Fruit fly (Drosophila melanogaster) whole organism, embryonic: ENCODE measurements around the gene Nup160.

Source experiments
- Asciz ChIP-seq: fragments of 200-800 bp; sonication (Bioruptor generic); optimal IDR thresholded peaks from 2 replicates; lab custom pipeline; 2017; ENCODE audit warnings: missing biosample characterization, mild to moderate bottlenecking, missing genetic modification characterization, missing genetic modification reagents
- Atf3 ChIP-seq: fragments of 200-800 bp; sonication (Bioruptor generic); optimal IDR thresholded peaks from 3 replicates; lab custom pipeline; 2016; ENCODE audit warnings: missing biosample characterization, missing genetic modification characterization
- Blimp-1 ChIP-seq: fragments of 200-800 bp; sonication (Bioruptor generic); optimal IDR thresholded peaks from 3 replicates; lab custom pipeline; 2018; ENCODE audit warnings: missing biosample characterization, missing genetic modification characterization, mild to moderate bottlenecking, moderate library complexity, missing genetic modification reagents
- CG12155 ChIP-seq: fragments of 200-800 bp; sonication (Bioruptor generic); optimal IDR thresholded peaks from 3 replicates; lab custom pipeline; 2016; ENCODE audit warnings: missing biosample characterization, missing genetic modification characterization
- CG13424 ChIP-seq: fragments of 200-800 bp; sonication (Bioruptor generic); optimal IDR thresholded peaks from 2 replicates; lab custom pipeline; 2019; ENCODE audit warnings: missing biosample characterization, mild to moderate bottlenecking, missing genetic modification characterization, moderate library complexity
- CG13624 ChIP-seq: fragments of 200-800 bp; sonication (Bioruptor generic); optimal IDR thresholded peaks from 2 replicates; lab custom pipeline; 2016; ENCODE audit warnings: missing biosample characterization, missing genetic modification characterization
- CG1603 ChIP-seq: fragments of 200-800 bp; sonication (Bioruptor generic); optimal IDR thresholded peaks from 2 replicates; lab custom pipeline; 2019; ENCODE audit warnings: missing biosample characterization, mild to moderate bottlenecking, missing genetic modification characterization, moderate library complexity
- CG18011 ChIP-seq: fragments of 200-800 bp; sonication (Bioruptor generic); optimal IDR thresholded peaks from 2 replicates; lab custom pipeline; 2017; ENCODE audit warnings: missing biosample characterization, missing genetic modification characterization, mild to moderate bottlenecking, moderate library complexity, missing genotype
- CG1832 ChIP-seq: fragments of 200-800 bp; sonication (Bioruptor generic); optimal IDR thresholded peaks from 2 replicates; lab custom pipeline; 2017; ENCODE audit warnings: missing biosample characterization, mild to moderate bottlenecking, missing genetic modification characterization, inconsistent platforms
- CG2889 ChIP-seq: fragments of 200-800 bp; sonication (Bioruptor generic); IDR thresholded peaks from 3 replicates; pipeline ENCODE4 v1.3.6; 2022; ENCODE audit warnings: missing biosample characterization, missing genetic modification characterization
- CG3281 ChIP-seq: fragments of 200-800 bp; sonication (Bioruptor generic); optimal IDR thresholded peaks from 3 replicates; lab custom pipeline; 2017; ENCODE audit warnings: missing biosample characterization, mild to moderate bottlenecking, missing genetic modification characterization
- CG34224 ChIP-seq: fragments of 200-800 bp; sonication (Bioruptor generic); IDR thresholded peaks from 3 replicates; pipeline ENCODE4 v1.3.6; 2022; ENCODE audit warnings: missing biosample characterization, missing genetic modification characterization; ENCODE audit not compliant: partially characterized antibody
- CG34376 ChIP-seq: fragments of 200-800 bp; sonication (Bioruptor generic); optimal IDR thresholded peaks from 2 replicates; lab custom pipeline; 2018; ENCODE audit warnings: missing biosample characterization, mild to moderate bottlenecking, missing genetic modification characterization
- CG34422 ChIP-seq: fragments of 200-800 bp; sonication (Bioruptor generic); IDR thresholded peaks from 3 replicates; pipeline ENCODE4 v1.3.6; 2022; ENCODE audit warnings: missing biosample characterization, missing genetic modification characterization
- CG4707 ChIP-seq: fragments of 200-800 bp; sonication (Bioruptor generic); optimal IDR thresholded peaks from 2 replicates; lab custom pipeline; 2018; ENCODE audit warnings: missing biosample characterization, mild to moderate bottlenecking, missing genetic modification characterization, moderate library complexity
- CG4854 ChIP-seq: fragments of 200-800 bp; sonication (Bioruptor generic); optimal IDR thresholded peaks from 2 replicates; lab custom pipeline; 2016; ENCODE audit warnings: missing biosample characterization, missing genetic modification characterization, inconsistent platforms
- CG6791 ChIP-seq: fragments of 200-800 bp; sonication (Bioruptor generic); IDR thresholded peaks from 3 replicates; pipeline ENCODE4 v1.3.6; 2022; ENCODE audit warnings: missing biosample characterization, missing genetic modification characterization; ENCODE audit not compliant: partially characterized antibody
- CG7357 ChIP-seq: fragments of 200-800 bp; sonication (Bioruptor generic); IDR thresholded peaks from 3 replicates; pipeline ENCODE4 v1.3.6; 2022; ENCODE audit warnings: missing biosample characterization, missing genetic modification characterization
- CHES-1-like ChIP-seq: fragments of 200-800 bp; sonication (Bioruptor generic); optimal IDR thresholded peaks from 2 replicates; lab custom pipeline; 2016; ENCODE audit warnings: missing biosample characterization, missing genetic modification characterization
- D ChIP-seq, 2 experiments: fragments of 200-800 bp in 1 of 2; fragments of >200 bp in 1 of 2; sonication (Bioruptor generic) in 1 of 2; optimal IDR thresholded peaks; 2 replicates in 1 of 2; 3 replicates in 1 of 2; lab custom pipeline; 2017; ENCODE audit warnings: mild to moderate bottlenecking in 1 of 2, missing biosample characterization in 1 of 2, missing genetic modification characterization in 1 of 2, missing genetic modification reagents in 1 of 2
- Doc3 ChIP-seq: fragments of 200-800 bp; sonication (Bioruptor generic); IDR thresholded peaks from 3 replicates; pipeline ENCODE4 v1.3.6; 2022; ENCODE audit warnings: missing biosample characterization, missing genetic modification characterization; ENCODE audit not compliant: partially characterized antibody
- E2f1 ChIP-seq: fragments of 200-800 bp; sonication (Bioruptor generic); IDR thresholded peaks from 2 replicates; pipeline ENCODE4 v1.3.6; 2022; ENCODE audit warnings: missing biosample characterization, missing genetic modification characterization
- Fer2 ChIP-seq: fragments of 200-800 bp; sonication (Bioruptor generic); optimal IDR thresholded peaks from 2 replicates; lab custom pipeline; 2018; ENCODE audit warnings: missing biosample characterization, mild to moderate bottlenecking, missing genetic modification characterization, moderate library complexity
- HLHmδ ChIP-seq: fragments of 200-800 bp; sonication (Bioruptor generic); optimal IDR thresholded peaks from 2 replicates; lab custom pipeline; 2018; ENCODE audit warnings: missing biosample characterization, mild to moderate bottlenecking, missing genetic modification characterization, moderate library complexity
- Mrtf ChIP-seq: fragments of 200-800 bp; sonication (Bioruptor generic); IDR thresholded peaks from 3 replicates; pipeline ENCODE4 v1.3.6; 2022; ENCODE audit warnings: missing biosample characterization, missing genetic modification characterization
- NK7.1 ChIP-seq: fragments of 200-800 bp; sonication (Bioruptor generic); optimal IDR thresholded peaks from 3 replicates; lab custom pipeline; 2016; ENCODE audit warnings: missing biosample characterization, missing genetic modification characterization
- Nf-YA ChIP-seq: fragments of 200-800 bp; sonication (Bioruptor generic); IDR thresholded peaks from 2 replicates; pipeline ENCODE4 v1.3.6; 2022; ENCODE audit warnings: missing biosample characterization, missing genetic modification characterization
- Pdp1 ChIP-seq, 2 experiments: fragments of 200-800 bp; sonication (Bioruptor generic); optimal IDR thresholded peaks; 3 replicates each; lab custom pipeline; 2016; ENCODE audit warnings: missing biosample characterization in 2 of 2, missing genetic modification characterization in 2 of 2, mild to moderate bottlenecking in 1 of 2, moderate library complexity in 1 of 2
- Vsx1 ChIP-seq: fragments of 200-800 bp; sonication (Bioruptor generic); optimal IDR thresholded peaks from 2 replicates; lab custom pipeline; 2017; ENCODE audit warnings: missing biosample characterization, mild to moderate bottlenecking, missing genetic modification characterization, missing genetic modification reagents
- amos ChIP-seq: fragments of 200-800 bp; sonication (Bioruptor generic); IDR thresholded peaks from 2 replicates; pipeline ENCODE4 v1.3.6; 2022; ENCODE audit warnings: missing biosample characterization, missing genetic modification characterization; ENCODE audit not compliant: partially characterized antibody
- ara ChIP-seq: fragments of 200-800 bp; sonication (Bioruptor generic); IDR thresholded peaks from 2 replicates; pipeline ENCODE4 v1.3.6; 2022; ENCODE audit warnings: missing biosample characterization, missing genetic modification characterization
- dimm ChIP-seq: fragments of 200-800 bp; sonication (Bioruptor generic); IDR thresholded peaks from 2 replicates; pipeline ENCODE4 v1.3.6; 2022; ENCODE audit warnings: missing biosample characterization, missing genetic modification characterization
- emc ChIP-seq: fragments of 200-800 bp; sonication (Bioruptor generic); optimal IDR thresholded peaks from 2 replicates; lab custom pipeline; 2016; ENCODE audit warnings: missing biosample characterization, missing genetic modification characterization
- eve ChIP-seq, 2 experiments: fragments of >200 bp; optimal IDR thresholded peaks; 2 replicates each; lab custom pipeline; 2017; ENCODE audit warnings: missing biosample characterization in 2 of 2, missing genetic modification characterization in 2 of 2
- exex ChIP-seq: fragments of 200-800 bp; sonication (Bioruptor generic); optimal IDR thresholded peaks from 4 replicates; lab custom pipeline; 2018; ENCODE audit warnings: missing biosample characterization, mild to moderate bottlenecking, missing genetic modification characterization, moderate library complexity
- fru ChIP-seq: fragments of >200 bp; optimal IDR thresholded peaks from 2 replicates; lab custom pipeline; 2017
- ftz-f1 ChIP-seq: fragments of 200-800 bp; sonication (Bioruptor generic); optimal IDR thresholded peaks from 2 replicates; lab custom pipeline; 2016; ENCODE audit warnings: missing biosample characterization, missing genetic modification characterization
- gcm ChIP-seq: fragments of 200-800 bp; sonication (Bioruptor generic); optimal IDR thresholded peaks from 2 replicates; lab custom pipeline; 2019; ENCODE audit warnings: missing biosample characterization, mild to moderate bottlenecking, missing genetic modification characterization, moderate library complexity
- hth ChIP-seq: fragments of >200 bp; optimal IDR thresholded peaks from 2 replicates; lab custom pipeline; 2017; ENCODE audit warnings: inconsistent platforms
- maf-S ChIP-seq: fragments of 200-800 bp; sonication (Bioruptor generic); optimal IDR thresholded peaks from 2 replicates; lab custom pipeline; 2016; ENCODE audit warnings: missing biosample characterization, missing genetic modification characterization
- org-1 ChIP-seq: fragments of 200-800 bp; sonication (Bioruptor generic); optimal IDR thresholded peaks from 2 replicates; lab custom pipeline; 2017; ENCODE audit warnings: missing biosample characterization, missing genetic modification characterization
- pita ChIP-seq: fragments of 200-800 bp; sonication (Bioruptor generic); optimal IDR thresholded peaks from 2 replicates; lab custom pipeline; 2017; ENCODE audit warnings: missing biosample characterization, mild to moderate bottlenecking, missing genetic modification characterization
- rib ChIP-seq: fragments of 200-800 bp; sonication (Bioruptor generic); IDR thresholded peaks from 2 replicates; pipeline ENCODE4 v1.3.6; 2022; ENCODE audit warnings: missing biosample characterization, missing genetic modification characterization
- sc ChIP-seq, 3 experiments: fragments of >200 bp in 2 of 3; fragments of 200-800 bp in 1 of 3; sonication (Bioruptor generic) in 1 of 3; optimal IDR thresholded peaks; 2 replicates in 2 of 3; 3 replicates in 1 of 3; lab custom pipeline; 2017; ENCODE audit warnings: mild to moderate bottlenecking in 1 of 3, missing biosample characterization in 1 of 3, missing genetic modification characterization in 1 of 3, missing genetic modification reagents in 1 of 3
- slou ChIP-seq: fragments of 200-800 bp; sonication (Bioruptor generic); optimal IDR thresholded peaks from 3 replicates; lab custom pipeline; 2016; ENCODE audit warnings: missing biosample characterization, missing genetic modification characterization
- vfl ChIP-seq: fragments of 200-800 bp; sonication (Bioruptor generic); optimal IDR thresholded peaks from 2 replicates; lab custom pipeline; 2016; ENCODE audit warnings: missing biosample characterization, missing genetic modification characterization
- vvl ChIP-seq: fragments of 200-800 bp; sonication (Bioruptor generic); IDR thresholded peaks from 2 replicates; pipeline ENCODE4 v1.3.6; 2022; ENCODE audit warnings: missing biosample characterization, missing genetic modification characterization
- z ChIP-seq: fragments of 200-800 bp; sonication (Bioruptor generic); IDR thresholded peaks from 3 replicates; pipeline ENCODE4 v1.3.6; 2022; ENCODE audit warnings: missing biosample characterization, missing genetic modification characterization
- zen ChIP-seq: fragments of 200-800 bp; sonication (Bioruptor generic); optimal IDR thresholded peaks from 3 replicates; lab custom pipeline; 2018; ENCODE audit warnings: missing biosample characterization, mild to moderate bottlenecking, missing genetic modification characterization, moderate library complexity
- zfh2 ChIP-seq: fragments of 200-800 bp; sonication (Bioruptor generic); optimal IDR thresholded peaks from 2 replicates; lab custom pipeline; 2016; ENCODE audit warnings: missing biosample characterization, missing genetic modification characterization

Gene Nup160

DNA sequence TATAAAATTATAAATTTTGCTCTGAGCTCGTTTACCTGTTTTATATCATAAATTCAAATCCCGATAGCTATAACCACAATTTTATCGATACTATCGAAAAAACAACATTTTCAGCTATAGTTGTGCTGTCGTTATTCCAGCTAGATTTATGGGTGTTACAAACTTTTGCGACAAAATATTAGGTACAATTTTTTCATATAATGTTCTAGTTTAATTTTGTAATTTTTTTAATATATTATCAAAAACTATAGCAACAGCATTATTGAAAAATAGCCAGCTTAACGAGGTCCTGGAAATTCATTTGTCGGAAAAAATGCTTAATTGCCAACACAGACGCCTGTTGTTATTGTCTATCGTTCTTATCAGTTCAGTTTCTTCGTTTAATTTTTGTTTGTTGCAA lies 32.5 kb upstream of the Nup160 start, which contains the start of gene Wdr59 (continued):
- TF ChIP-seq Atf3 (GFP tag; lab: Kevin White, UChicago) (no peak), org-1 (GFP tag; lab: Kevin White, UChicago) (no peak), amos (GFP tag; lab: Robert Waterston, UW) (peak; percentile 58; the same call in 1 of the 2 replicates), zen (peak; percentile 42), Nf-YA (GFP tag; lab: Robert Waterston, UW) (no peak), maf-S (GFP tag; lab: Kevin White, UChicago) (no peak), CG4707 (GFP tag; lab: Kevin White, UChicago) (no peak), CG34376 (GFP tag; lab: Kevin White, UChicago) (no peak), CG7357 (GFP tag; lab: Robert Waterston, UW) (no peak), CHES-1-like (GFP tag; lab: Kevin White, UChicago) (no peak), CG13424 (peak; percentile 57), Pdp1 (GFP tag; optimal IDR thresholded peaks at IDR 0.05; lab: Kevin White, UChicago) (no peak), eve (GFP tag; optimal IDR thresholded peaks at IDR 0.05; lab: Kevin White, UChicago) (no peak), CG1832 (no peak), zfh2 (no peak), E2f1 (GFP tag; lab: Robert Waterston, UW) (peak; percentile 41), CG3281 (GFP tag; lab: Kevin White, UChicago) (no peak), ftz-f1 (GFP tag; lab: Kevin White, UChicago) (no peak), NK7.1 (GFP tag; lab: Kevin White, UChicago) (no peak), Doc3 (GFP tag; lab: Robert Waterston, UW) (peak; percentile 76), CG12155 (GFP tag; lab: Kevin White, UChicago) (peak; percentile 39), rib (no peak), hth (no peak), vvl (GFP tag; lab: Robert Waterston, UW) (peak; percentile 26; the same call in 1 of the 2 replicates), CG34224 (peak; percentile 72; the same call in 2 of the 3 replicates), CG18011 (GFP tag; lab: Kevin White, UChicago) (no peak), z (GFP tag; lab: Robert Waterston, UW) (no peak), pita (GFP tag; lab: Kevin White, UChicago) (no peak), sc (optimal IDR thresholded peaks at IDR 0.05; lab: Kevin White, UChicago) (no peak), sc (GFP tag; optimal IDR thresholded peaks at IDR 0.05; lab: Kevin White, UChicago) (no peak), Vsx1 (GFP tag; lab: Kevin White, UChicago) (no peak), Mrtf (GFP tag; lab: Robert Waterston, UW) (no peak), slou (GFP tag; lab: Kevin White, UChicago) (peak; percentile 20), gcm (GFP tag; lab: Kevin White, UChicago) (no peak), D (optimal IDR thresholded peaks at IDR 0.05; lab: Kevin White, UChicago) (no peak), D (GFP tag; optimal IDR thresholded peaks at IDR 0.05; lab: Kevin White, UChicago) (no peak), vfl (GFP tag; lab: Kevin White, UChicago) (no peak), CG1603 (tag; lab: Kevin White, UChicago) (no peak), CG13624 (no peak), ara (GFP tag; lab: Robert Waterston, UW) (no peak), CG34422 (GFP tag; lab: Robert Waterston, UW) (no peak; the same call in 2 of the 3 replicates), HLHmδ (no peak), CG4854 (GFP tag; lab: Kevin White, UChicago) (peak; percentile 9), dimm (GFP tag; lab: Robert Waterston, UW) (no peak), fru (lab: Kevin White, UChicago) (no peak), Asciz (GFP tag; lab: Kevin White, UChicago) (no peak), CG6791 (GFP tag; lab: Robert Waterston, UW) (peak; percentile 48; the same call in 1 of the 3 replicates), Blimp-1 (GFP tag; lab: Kevin White, UChicago) (no peak), Fer2 (tag; lab: Kevin White, UChicago) (no peak), CG2889 (no peak), emc (no peak), exex (tag; lab: Kevin White, UChicago) (no peak)
